Worm (Caenorhabditis elegans) whole organism, L3 larva: ENCODE results near the gene K10C2.8.

ENCODE experiments used
- R02D3.7 ChIP-seq: fragments of 150-350 bp; optimal IDR thresholded peaks from 2 replicates; lab custom pipeline; 2014; ENCODE audit warnings: missing biosample characterization, missing genetic modification characterization
- ZK546.5 ChIP-seq: sonication (generic microtip); optimal IDR thresholded peaks from 2 replicates; lab custom pipeline; 2017; ENCODE audit warnings: missing biosample characterization, missing genetic modification characterization
- aly-2 ChIP-seq: fragments of 150-350 bp; optimal IDR thresholded peaks from 2 replicates; lab custom pipeline; 2014; ENCODE audit warnings: missing biosample characterization, missing genetic modification characterization
- ama-1 ChIP-seq: fragments of 150-350 bp; optimal IDR thresholded peaks from 2 replicates; lab custom pipeline; 2018
- ceh-28 ChIP-seq: fragments of 150-350 bp; optimal IDR thresholded peaks from 2 replicates; lab custom pipeline; 2014; ENCODE audit warnings: missing biosample characterization, missing genetic modification reagents, missing genetic modification characterization
- ceh-82 ChIP-seq: fragments of 150-350 bp; optimal IDR thresholded peaks from 2 replicates; lab custom pipeline; 2014; ENCODE audit warnings: missing biosample characterization, missing genetic modification characterization
- daf-12 ChIP-seq: fragments of 150-350 bp; optimal IDR thresholded peaks from 2 replicates; lab custom pipeline; 2014; ENCODE audit warnings: missing biosample characterization, missing genetic modification reagents, missing genetic modification characterization
- egl-5 ChIP-seq: fragments of 150-350 bp; optimal IDR thresholded peaks from 2 replicates; lab custom pipeline; 2017; ENCODE audit warnings: missing biosample characterization, missing genetic modification reagents, missing genetic modification characterization, inconsistent platforms
- elt-2 ChIP-seq: sonication (generic microtip); optimal IDR thresholded peaks from 2 replicates; lab custom pipeline; 2016; ENCODE audit warnings: missing genetic modification reagents, mild to moderate bottlenecking, missing genetic modification characterization, missing compliant biosample characterization
- eor-1 ChIP-seq, 2 experiments: fragments of 150-350 bp; optimal IDR thresholded peaks; 2 replicates each; lab custom pipeline; 2014 to 2018; ENCODE audit warnings: missing biosample characterization in 2 of 2, missing genetic modification characterization in 2 of 2
- fkh-2 ChIP-seq: fragments of 150-350 bp; optimal IDR thresholded peaks from 2 replicates; lab custom pipeline; 2014; ENCODE audit warnings: missing biosample characterization, missing genetic modification reagents, missing genetic modification characterization
- fos-1 ChIP-seq: fragments of 150-350 bp; optimal IDR thresholded peaks from 2 replicates; lab custom pipeline; 2014; ENCODE audit warnings: missing biosample characterization, missing genetic modification characterization
- jun-1 ChIP-seq: fragments of 150-350 bp; optimal IDR thresholded peaks from 2 replicates; lab custom pipeline; 2014; ENCODE audit warnings: missing biosample characterization, missing genetic modification reagents, missing genetic modification characterization
- mml-1 ChIP-seq: fragments of 150-350 bp; sonication (generic microtip); optimal IDR thresholded peaks from 3 replicates; lab custom pipeline; 2014; ENCODE audit warnings: missing biosample characterization, missing genetic modification characterization
- nfya-1 ChIP-seq: sonication (generic microtip); optimal IDR thresholded peaks from 2 replicates; lab custom pipeline; 2017; ENCODE audit warnings: missing genetic modification characterization, mild to moderate bottlenecking, missing compliant biosample characterization, antibody characterized with exemption, moderate library complexity; ENCODE audit not compliant: insufficient read depth
- nhr-11 ChIP-seq: fragments of 150-350 bp; optimal IDR thresholded peaks from 2 replicates; lab custom pipeline; 2014; ENCODE audit warnings: missing biosample characterization, missing genetic modification characterization
- nhr-12 ChIP-seq: fragments of 150-350 bp; optimal IDR thresholded peaks from 2 replicates; lab custom pipeline; 2014; ENCODE audit warnings: missing biosample characterization, missing genetic modification characterization
- nhr-23 ChIP-seq: fragments of 150-350 bp; optimal IDR thresholded peaks from 2 replicates; lab custom pipeline; 2014; ENCODE audit warnings: missing biosample characterization, missing genetic modification reagents, missing genetic modification characterization
- nhr-25 ChIP-seq: sonication (generic microtip); optimal IDR thresholded peaks from 2 replicates; lab custom pipeline; 2017; ENCODE audit warnings: missing biosample characterization, missing genetic modification characterization
- nhr-28 ChIP-seq: fragments of 150-350 bp; optimal IDR thresholded peaks from 2 replicates; lab custom pipeline; 2014; ENCODE audit warnings: missing biosample characterization, missing genetic modification characterization
- nhr-43 ChIP-seq: sonication (generic microtip); optimal IDR thresholded peaks from 2 replicates; lab custom pipeline; 2016; ENCODE audit warnings: mild to moderate bottlenecking, missing genetic modification characterization, missing compliant biosample characterization; ENCODE audit not compliant: poor library complexity, severe bottlenecking
- nhr-67 ChIP-seq: fragments of 150-350 bp; optimal IDR thresholded peaks from 2 replicates; lab custom pipeline; 2014; ENCODE audit warnings: missing biosample characterization, missing genetic modification characterization
- nhr-76 ChIP-seq: fragments of 150-350 bp; sonication (generic microtip); optimal IDR thresholded peaks from 5 replicates; lab custom pipeline; 2014; ENCODE audit warnings: missing biosample characterization, missing genetic modification characterization
- nhr-77 ChIP-seq: fragments of 150-350 bp; optimal IDR thresholded peaks from 2 replicates; lab custom pipeline; 2014; ENCODE audit warnings: missing biosample characterization, missing genetic modification characterization
- pha-4 ChIP-seq: fragments of 150-350 bp; optimal IDR thresholded peaks from 2 replicates; lab custom pipeline; 2014; ENCODE audit warnings: missing biosample characterization, missing genetic modification reagents, missing genetic modification characterization
- pqm-1 ChIP-seq: fragments of 150-350 bp; optimal IDR thresholded peaks from 2 replicates; lab custom pipeline; 2017; ENCODE audit warnings: missing biosample characterization, missing genetic modification characterization, inconsistent platforms
- sea-2 ChIP-seq: fragments of 150-350 bp; sonication (generic microtip); optimal IDR thresholded peaks from 4 replicates; lab custom pipeline; 2014; ENCODE audit warnings: missing biosample characterization, missing genetic modification reagents, missing genetic modification characterization
- skn-1 ChIP-seq: fragments of 150-350 bp; optimal IDR thresholded peaks from 2 replicates; lab custom pipeline; 2014; ENCODE audit warnings: missing biosample characterization, missing genetic modification characterization
- snpc-4 ChIP-seq: fragments of 150-350 bp; optimal IDR thresholded peaks from 2 replicates; lab custom pipeline; 2014; ENCODE audit warnings: missing biosample characterization, missing genetic modification characterization
- tbx-2 ChIP-seq: sonication (generic microtip); optimal IDR thresholded peaks from 2 replicates; lab custom pipeline; 2016; ENCODE audit warnings: mild to moderate bottlenecking, missing genetic modification characterization, missing compliant biosample characterization
- unc-39 ChIP-seq: sonication (generic microtip); optimal IDR thresholded peaks from 4 replicates; lab custom pipeline; 2017; ENCODE audit warnings: missing biosample characterization, missing genetic modification characterization
- unc-62 ChIP-seq: fragments of 150-350 bp; sonication (generic microtip); optimal IDR thresholded peaks from 4 replicates; lab custom pipeline; 2014; ENCODE audit warnings: missing biosample characterization, missing genetic modification reagents, missing genetic modification characterization
- zag-1 ChIP-seq: fragments of 150-350 bp; optimal IDR thresholded peaks from 2 replicates; lab custom pipeline; 2014; ENCODE audit warnings: missing biosample characterization, missing genetic modification characterization
- ztf-11 ChIP-seq: fragments of 150-350 bp; optimal IDR thresholded peaks from 2 replicates; lab custom pipeline; 2014; ENCODE audit warnings: missing biosample characterization, missing genetic modification characterization
- ztf-4 ChIP-seq: fragments of 150-350 bp; optimal IDR thresholded peaks from 2 replicates; lab custom pipeline; 2014; ENCODE audit warnings: missing biosample characterization, missing genetic modification characterization

Gene K10C2.8

ce11 chrX:6435812-6436211, 1.6 kb downstream of the K10C2.8 start:
- TF ChIP-seq nhr-23 (no peak), nhr-12 (tag; lab: Kevin White, UChicago) (no peak), nhr-67 (tag; lab: Kevin White, UChicago) (no peak), ceh-28 (tag; lab: Kevin White, UChicago) (no peak), egl-5 (tag; lab: Kevin White, UChicago) (no peak), nhr-11 (no peak), zag-1 (tag; lab: Kevin White, UChicago) (no peak), pqm-1 (tag; lab: Kevin White, UChicago) (no peak), eor-1 (tag; optimal IDR thresholded peaks at IDR 0.05; lab: Kevin White, UChicago) (no peak), ceh-82 (no peak), ama-1 (no peak)

- no peak for TF ChIP-seq nhr-12 (tag; lab: Kevin White, UChicago)
These were observed 3.8 kb downstream of the K10C2.8 start, which contains the start of gene K10C2.2 for ce11 chrX:6433688-6434087. TSS of gene K10C2.2 (minus strand) at chrX:6433788.

- TF ChIP-seq skn-1 (tag; lab: Kevin White, UChicago) (no peak), sea-2 (no peak), ceh-82 (no peak), fkh-2 (tag; lab: Kevin White, UChicago) (no peak), nhr-43 (tag; lab: Kevin White, UChicago) (no peak), nhr-28 (tag; lab: Kevin White, UChicago) (no peak), elt-2 (tag; lab: Kevin White, UChicago) (peak; percentile 4)
- TF ChIP-seq, all 47 proteins: peak for 1
These were observed 6.9 kb downstream of the K10C2.8 start, which contains the start of gene ctsa-2 for ce11 chrX:6430510-6430909. TSS of gene ctsa-2 (minus strand) at chrX:6430610.

- TF ChIP-seq mml-1 (tag; lab: Kevin White, UChicago) (no peak), fos-1 (tag; lab: Kevin White, UChicago) (no peak), nhr-12 (tag; lab: Kevin White, UChicago) (no peak), pqm-1 (tag; lab: Kevin White, UChicago) (peak; percentile 84), elt-2 (tag; lab: Kevin White, UChicago) (peak; percentile 85)
These were observed 7.9 kb downstream of the K10C2.8 start for ce11 chrX:6429552-6429951.

- TF ChIP-seq pqm-1 (tag; lab: Kevin White, UChicago) (peak; percentile 97), tbx-2 (tag; lab: Kevin White, UChicago) (no peak), nhr-11 (no peak), nhr-25 (tag; lab: Kevin White, UChicago) (no peak), skn-1 (tag; lab: Kevin White, UChicago) (peak; percentile 36), aly-2 (tag; lab: Kevin White, UChicago) (no peak), elt-2 (tag; lab: Kevin White, UChicago) (peak; percentile 95)
These were observed 10.3 kb downstream of the K10C2.8 start for ce11 chrX:6427147-6427546.

- TF ChIP-seq skn-1 (tag; lab: Kevin White, UChicago) (no peak), R02D3.7 (tag; lab: Kevin White, UChicago) (no peak), ama-1 (no peak), unc-62 (GFP tag; lab: Kevin White, UChicago) (no peak), ztf-4 (tag; lab: Kevin White, UChicago) (no peak), nhr-28 (tag; lab: Kevin White, UChicago) (no peak), nhr-12 (tag; lab: Kevin White, UChicago) (no peak), tbx-2 (tag; lab: Kevin White, UChicago) (no peak), nhr-23 (no peak), pqm-1 (tag; lab: Kevin White, UChicago) (no peak), daf-12 (tag; lab: Kevin White, UChicago) (no peak), nhr-76 (no peak), nhr-11 (no peak), nhr-67 (tag; lab: Kevin White, UChicago) (no peak)
These were observed 16.8 kb downstream of the K10C2.8 start, which contains the start of gene K10C2.12 for ce11 chrX:6420681-6421080. TSS of gene K10C2.12 (minus strand) at chrX:6420781.

- no peak for TF ChIP-seq daf-12 (tag; lab: Kevin White, UChicago)
- no peak for TF ChIP-seq nhr-77
- no peak for TF ChIP-seq jun-1
- TF ChIP-seq nhr-67 (tag; lab: Kevin White, UChicago), result no peak
- TF ChIP-seq snpc-4, result no peak
- TF ChIP-seq nhr-43 (tag; lab: Kevin White, UChicago), result no peak
- TF ChIP-seq unc-39 (tag; lab: Kevin White, UChicago), result no peak
- no peak for TF ChIP-seq ZK546.5 (tag; lab: Kevin White, UChicago)
- TF ChIP-seq nhr-11, result no peak
- no peak for TF ChIP-seq pha-4 (tag; lab: Kevin White, UChicago)
- TF ChIP-seq ztf-11 (tag; lab: Kevin White, UChicago), result no peak
- no peak for TF ChIP-seq nhr-28 (tag; lab: Kevin White, UChicago)
- no peak for TF ChIP-seq zag-1 (tag; lab: Kevin White, UChicago)
- no peak for TF ChIP-seq nhr-12 (tag; lab: Kevin White, UChicago)
- no peak for TF ChIP-seq egl-5 (tag; lab: Kevin White, UChicago)
- no peak for TF ChIP-seq nhr-76
- no peak for TF ChIP-seq nfya-1 (tag; lab: Kevin White, UChicago)
- no peak for TF ChIP-seq aly-2 (tag; lab: Kevin White, UChicago)
- TF ChIP-seq sea-2, result no peak
These were observed 18.3 kb downstream of the K10C2.8 start for ce11 chrX:6419113-6419512.
